Worm (Caenorhabditis elegans): ENCODE results near the gene egl-3.
A peak's percentile ranks its signal among the peaks of the same experiment; 100 is the strongest.

Gene egl-3

DNA sequence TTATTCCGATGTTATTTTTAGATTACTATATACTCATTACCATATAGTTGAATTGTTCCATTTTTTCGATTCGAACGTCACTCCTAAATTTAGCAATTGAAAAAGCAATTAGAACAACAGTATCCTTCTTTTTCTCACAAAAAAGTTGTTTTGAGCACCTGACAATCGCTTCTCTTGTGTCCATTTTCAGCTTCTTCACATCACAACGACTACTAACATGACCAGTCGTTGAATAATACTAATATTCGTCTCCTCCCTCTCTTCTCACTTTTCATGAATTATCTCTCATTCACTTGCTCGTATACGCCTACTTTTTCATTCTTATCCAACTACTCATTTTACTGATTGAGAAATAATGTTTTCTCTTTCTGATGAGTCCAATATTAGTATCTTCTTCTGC is 43.2 kb upstream of the egl-3 start, which contains the start of gene ZK856.14:
ZK856.14 (plus strand) TSS at position 301 of the 400 bp plus-strand sequence.
- TF ChIP-seq T07F8.4 (tag; optimal IDR thresholded peaks at IDR 0.05) (no peak), F57C9.4 (tag; optimal IDR thresholded peaks at IDR 0.05) (no peak)

ce11 chrV:10212627-10213026 is 39.1 kb upstream of the egl-3 start, which contains the start of gene hpo-40:
hpo-40 (plus strand) TSS chrV:10212927.
- TF ChIP-seq egl-18 (GFP tag; IDR thresholded peaks at IDR 0.05) (no peak), nhr-80 (tag; optimal IDR thresholded peaks at IDR 0.05) (no peak), lsl-1 (GFP tag; optimal IDR thresholded peaks at IDR 0.05) (peak; percentile 34), dpl-1 (GFP tag; optimal IDR thresholded peaks at IDR 0.05) (no peak), ztf-6 (GFP tag; IDR thresholded peaks at IDR 0.05) (no peak)

- TF ChIP-seq ztf-28 (GFP tag; IDR thresholded peaks at IDR 0.05): no peak
- TF ChIP-seq mel-28 (tag; optimal IDR thresholded peaks at IDR 0.05; ENCODE audit: borderline replicate concordance): no peak
- no peak for TF ChIP-seq F37B4.10 (GFP tag; IDR thresholded peaks at IDR 0.05)
- no peak for TF ChIP-seq hmg-1.2 (GFP tag; IDR thresholded peaks at IDR 0.05)
- no peak for TF ChIP-seq B0019.2 (GFP tag; conservative IDR thresholded peaks at IDR 0.05)
- TF ChIP-seq B0035.1 (tag; optimal IDR thresholded peaks at IDR 0.05): no peak
- no peak for TF ChIP-seq unc-130 (GFP tag; optimal IDR thresholded peaks at IDR 0.05)
- TF ChIP-seq bed-1 (GFP tag; IDR thresholded peaks at IDR 0.05): no peak
- TF ChIP-seq nhr-120 (GFP tag; IDR thresholded peaks at IDR 0.05): no peak
Observed at ce11 chrV:10212027-10212426, 38.5 kb upstream of the egl-3 start, which contains the start of gene zhit-3. zhit-3 (minus strand) TSS chrV:10212127.

DNA sequence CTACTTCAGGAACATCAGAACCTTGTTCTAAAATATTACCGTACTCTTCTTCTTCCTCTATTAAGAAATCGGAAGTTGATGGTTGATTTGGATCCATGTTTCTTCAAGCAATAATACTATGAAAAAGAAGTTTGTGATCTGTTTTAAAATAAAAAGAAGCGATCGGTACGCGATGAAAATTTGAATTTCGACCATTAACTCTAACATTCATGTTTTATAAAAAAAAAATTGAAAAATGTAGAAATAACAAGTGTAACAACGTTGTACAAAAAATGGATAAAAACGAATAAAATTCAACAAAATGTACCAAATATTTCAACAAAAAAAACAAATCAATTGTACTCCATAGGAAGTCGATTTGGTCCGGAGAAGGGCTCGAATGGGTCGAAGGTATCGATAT is 36.7 kb upstream of the egl-3 start, which contains the start of gene tftc-3:
tftc-3 (minus strand) TSS at position 101 of the 400 bp plus-strand sequence.
- no peak for TF ChIP-seq Y79H2A.3 (GFP tag; conservative IDR thresholded peaks at IDR 0.05)

DNA sequence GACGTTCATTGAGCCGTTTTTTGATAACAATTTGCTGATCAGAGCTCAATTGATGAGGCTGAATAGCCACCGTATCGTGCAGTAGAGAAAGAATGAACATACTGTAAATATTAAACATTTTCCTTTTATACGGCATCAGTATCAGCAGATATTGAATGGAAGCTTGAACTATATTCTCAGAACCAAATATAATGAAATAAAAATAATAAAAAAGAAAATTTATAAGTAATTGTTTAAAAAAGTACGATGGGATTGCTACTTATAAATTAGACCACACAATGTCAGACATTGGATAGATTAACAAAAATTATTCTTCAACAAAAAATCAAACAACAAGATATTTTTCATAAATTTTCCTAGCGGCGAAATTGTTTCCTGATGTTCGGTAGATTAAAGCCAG is 32.9 kb upstream of the egl-3 start, which contains the start of gene rpc-25:
rpc-25 (minus strand) TSS at position 101 of the 400 bp plus-strand sequence.
- TF ChIP-seq cebp-1 (GFP tag; IDR thresholded peaks at IDR 0.05) (no peak), cebp-1 (tag; optimal IDR thresholded peaks at IDR 0.05) (no peak), hrde-1 (tag; optimal IDR thresholded peaks at IDR 0.05; ENCODE audit: borderline replicate concordance) (peak; percentile 19), madf-6 (GFP tag; IDR thresholded peaks at IDR 0.05) (0 out of 2 replicates have a peak, but pooled peaks have one; percentile 24), ceh-40 (GFP tag; IDR thresholded peaks at IDR 0.05) (no peak), ceh-91 (GFP tag; IDR thresholded peaks at IDR 0.05) (no peak), egl-44 (GFP tag; IDR thresholded peaks at IDR 0.05) (no peak)

- TF ChIP-seq sdz-38 (tag; optimal IDR thresholded peaks at IDR 0.05) (no peak), lir-1 (GFP tag; conservative IDR thresholded peaks at IDR 0.05) (no peak)
Observed at ce11 chrV:10205483-10205882, 31.9 kb upstream of the egl-3 start, which contains the start of gene ZK856.16. ZK856.16 (minus strand) TSS chrV:10205583.

ce11 chrV:10204863-10205338 is 31.3 kb upstream of the egl-3 start, which contains the start of the genes ZK856.19 and ZK856.11:
ZK856.19 (minus strand) TSS chrV:10204913.
ZK856.11 (minus strand) TSS chrV:10204938.
- no peak for TF ChIP-seq Y67H2A.10 (GFP tag; conservative IDR thresholded peaks at IDR 0.05)
- no peak for TF ChIP-seq snpc-4 (GFP tag; optimal IDR thresholded peaks at IDR 0.05)
- TF ChIP-seq snpc-4 (tag; optimal IDR thresholded peaks at IDR 0.05): peak in 2 of 4 experiments; percentile 35 to 49
- no peak for TF ChIP-seq T26A5.8 (tag; optimal IDR thresholded peaks at IDR 0.05)
- TF ChIP-seq hrde-1 (tag; optimal IDR thresholded peaks at IDR 0.05; ENCODE audit: borderline replicate concordance): peak; percentile 0
- TF ChIP-seq snpc-1.3 (tag; optimal IDR thresholded peaks at IDR 0.05; ENCODE audit: insufficient read depth): no peak
- no peak for TF ChIP-seq bed-2 (GFP tag; IDR thresholded peaks at IDR 0.05)
- no peak for TF ChIP-seq rcor-1 (GFP tag; IDR thresholded peaks at IDR 0.05)
- no peak for TF ChIP-seq F10E7.11 (tag; optimal IDR thresholded peaks at IDR 0.05)
- TF ChIP-seq B0261.1 (tag; optimal IDR thresholded peaks at IDR 0.05): no peak
- no peak for TF ChIP-seq mxl-1 (tag; optimal IDR thresholded peaks at IDR 0.05)
- no peak for TF ChIP-seq sea-2 (GFP tag; IDR thresholded peaks at IDR 0.05)
- no peak for TF ChIP-seq lin-26 (GFP tag; IDR thresholded peaks at IDR 0.05)
- no peak for TF ChIP-seq egrh-3 (GFP tag; IDR thresholded peaks at IDR 0.05)
- no peak for TF ChIP-seq cebp-2 (GFP tag; IDR thresholded peaks at IDR 0.05)
